Worm (Caenorhabditis elegans) whole organism, L1 larva: ENCODE measurements around the gene oac-30.

Source experiments
- C04F5.9 ChIP-seq: sonication (generic microtip); optimal IDR thresholded peaks from 2 replicates; lab custom pipeline; 2016; ENCODE audit warnings: missing genetic modification characterization, missing compliant biosample characterization
- C34B4.2 ChIP-seq: sonication (generic microtip); optimal IDR thresholded peaks from 2 replicates; lab custom pipeline; 2017; ENCODE audit warnings: mild to moderate bottlenecking, missing genetic modification characterization, missing compliant biosample characterization
- Y116A8C.19 ChIP-seq: sonication (generic microtip); optimal IDR thresholded peaks from 2 replicates; lab custom pipeline; 2016; ENCODE audit warnings: missing compliant biosample characterization, missing genetic modification characterization, borderline replicate concordance
- aly-2 ChIP-seq: fragments of 150-350 bp; optimal IDR thresholded peaks from 2 replicates; lab custom pipeline; 2014; ENCODE audit warnings: missing biosample characterization, missing genetic modification characterization
- ceh-63 ChIP-seq: fragments of 200-800 bp; sonication (Bioruptor generic); optimal IDR thresholded peaks from 2 replicates; lab custom pipeline; 2018; ENCODE audit warnings: mild to moderate bottlenecking, missing genetic modification characterization, missing compliant biosample characterization
- ceh-82 ChIP-seq, 3 experiments: fragments of 150-350 bp in 1 of 3; sonication (generic microtip) in 2 of 3; optimal IDR thresholded peaks; 2 replicates each; lab custom pipeline; 2014 to 2017; ENCODE audit warnings: missing biosample characterization in 3 of 3, missing genetic modification characterization in 3 of 3
- ceh-88 ChIP-seq: fragments of 200-800 bp; sonication (Bioruptor generic); IDR thresholded peaks from 2 replicates; pipeline ENCODE4 v1.3.6; 2022; ENCODE audit warnings: missing genetic modification characterization, missing compliant biosample characterization
- dpl-1 ChIP-seq, 3 experiments: fragments of 150-350 bp in 2 of 3; sonication (generic microtip) in 1 of 3; optimal IDR thresholded peaks; 2 replicates each; lab custom pipeline; 2014 to 2017; ENCODE audit warnings: missing biosample characterization in 3 of 3, missing genetic modification characterization in 3 of 3, missing genetic modification reagents in 3 of 3
- egl-27 ChIP-seq, 2 experiments: fragments of 150-350 bp in 1 of 2; sonication (generic microtip); optimal IDR thresholded peaks; 3 replicates each; lab custom pipeline; 2017 to 2018; ENCODE audit warnings: missing biosample characterization in 2 of 2, missing genetic modification characterization in 2 of 2, missing genetic modification reagents in 2 of 2
- elt-2 ChIP-seq: sonication (generic microtip); optimal IDR thresholded peaks from 2 replicates; lab custom pipeline; 2016; ENCODE audit warnings: missing genetic modification characterization, mild to moderate bottlenecking, inconsistent platforms, missing compliant biosample characterization, missing genetic modification reagents
- elt-3 ChIP-seq, 6 experiments: fragments of 150-350 bp in 1 of 6; sonication (generic microtip); optimal IDR thresholded peaks; 2 replicates each; lab custom pipeline; 2017 to 2018; ENCODE audit warnings: missing biosample characterization in 6 of 6, missing genetic modification characterization in 6 of 6, inconsistent platforms in 1 of 6
- ets-5 ChIP-seq: fragments of 200-800 bp; sonication (Bioruptor generic); IDR thresholded peaks from 2 replicates; pipeline ENCODE4 v1.3.6; 2022; ENCODE audit warnings: missing genetic modification characterization, missing compliant biosample characterization
- fkh-4 ChIP-seq: sonication (generic microtip); optimal IDR thresholded peaks from 2 replicates; lab custom pipeline; 2016; ENCODE audit warnings: missing compliant biosample characterization, missing genetic modification characterization, borderline replicate concordance
- fkh-8 ChIP-seq: sonication (generic microtip); optimal IDR thresholded peaks from 2 replicates; lab custom pipeline; 2016; ENCODE audit warnings: mild to moderate bottlenecking, missing genetic modification characterization, missing compliant biosample characterization
- hlh-17 ChIP-seq: fragments of 200-800 bp; sonication (Bioruptor generic); optimal IDR thresholded peaks from 2 replicates; lab custom pipeline; 2018; ENCODE audit warnings: missing genetic modification characterization, mild to moderate bottlenecking, missing compliant biosample characterization, moderate library complexity, borderline replicate concordance
- hlh-4 ChIP-seq: sonication (generic microtip); optimal IDR thresholded peaks from 2 replicates; lab custom pipeline; 2016; ENCODE audit warnings: mild to moderate bottlenecking, missing genetic modification characterization, missing compliant biosample characterization
- irx-1 ChIP-seq: sonication (generic microtip); optimal IDR thresholded peaks from 2 replicates; lab custom pipeline; 2016; ENCODE audit warnings: missing genetic modification characterization, missing compliant biosample characterization
- isw-1 ChIP-seq: fragments of 200-800 bp; sonication (Bioruptor generic); IDR thresholded peaks from 2 replicates; pipeline ENCODE4 v1.3.6; 2022; ENCODE audit warnings: missing genetic modification characterization, missing compliant biosample characterization
- lin-14 ChIP-seq: fragments of 200-800 bp; sonication (Bioruptor generic); optimal IDR thresholded peaks from 2 replicates; lab custom pipeline; 2018; ENCODE audit warnings: mild to moderate bottlenecking, missing genetic modification characterization, moderate library complexity, missing compliant biosample characterization
- lin-35 ChIP-seq, 2 experiments: fragments of 150-350 bp; optimal IDR thresholded peaks; 2 replicates each; lab custom pipeline; 2014; ENCODE audit warnings: missing biosample characterization in 2 of 2, missing genetic modification characterization in 2 of 2, missing genetic modification reagents in 2 of 2
- lin-39 ChIP-seq: fragments of 150-350 bp; optimal IDR thresholded peaks from 2 replicates; lab custom pipeline; 2014; ENCODE audit warnings: missing biosample characterization, missing genetic modification reagents, missing genetic modification characterization
- lir-3 ChIP-seq: sonication (generic microtip); optimal IDR thresholded peaks from 2 replicates; lab custom pipeline; 2016; ENCODE audit warnings: mild to moderate bottlenecking, missing genetic modification characterization, moderate library complexity, missing compliant biosample characterization; ENCODE audit not compliant: poor library complexity
- lsy-2 ChIP-seq, 2 experiments: fragments of 150-350 bp; optimal IDR thresholded peaks; 2 replicates each; lab custom pipeline; 2014; ENCODE audit warnings: missing biosample characterization in 2 of 2, missing genetic modification characterization in 2 of 2
- mab-9 ChIP-seq: fragments of 200-800 bp; sonication (Bioruptor generic); IDR thresholded peaks from 2 replicates; pipeline ENCODE4 v1.3.6; 2022; ENCODE audit warnings: missing genetic modification reagents, missing genetic modification characterization, missing compliant biosample characterization
- nhr-11 ChIP-seq: fragments of 150-350 bp; optimal IDR thresholded peaks from 2 replicates; lab custom pipeline; 2014; ENCODE audit warnings: missing biosample characterization, missing genetic modification characterization
- nhr-19 ChIP-seq: fragments of 200-800 bp; sonication (Bioruptor generic); conservative IDR thresholded peaks from 2 replicates; pipeline ENCODE4 v1.3.6; 2022; ENCODE audit warnings: missing genetic modification characterization, missing compliant biosample characterization
- nhr-237 ChIP-seq: fragments of 150-350 bp; optimal IDR thresholded peaks from 2 replicates; lab custom pipeline; 2014; ENCODE audit warnings: missing biosample characterization, missing genetic modification characterization
- nhr-47 ChIP-seq: sonication (generic microtip); optimal IDR thresholded peaks from 2 replicates; lab custom pipeline; 2016; ENCODE audit warnings: mild to moderate bottlenecking, missing genetic modification characterization, moderate library complexity, missing compliant biosample characterization
- nhr-77 ChIP-seq: fragments of 150-350 bp; optimal IDR thresholded peaks from 2 replicates; lab custom pipeline; 2014; ENCODE audit warnings: missing biosample characterization, missing genetic modification characterization
- nhr-84 ChIP-seq: sonication (generic microtip); optimal IDR thresholded peaks from 2 replicates; lab custom pipeline; 2017; ENCODE audit warnings: missing biosample characterization, missing genetic modification characterization
- nhr-85 ChIP-seq: sonication (generic microtip); peaks from one replicate; lab custom pipeline; 2016; ENCODE audit warnings: missing genetic modification characterization, inconsistent platforms, missing compliant biosample characterization
- pax-3 ChIP-seq: fragments of 200-800 bp; sonication (Bioruptor generic); optimal IDR thresholded peaks from 2 replicates; lab custom pipeline; 2018; ENCODE audit warnings: mild to moderate bottlenecking, missing genetic modification characterization, moderate library complexity, missing compliant biosample characterization
- rnt-1 ChIP-seq: sonication (generic microtip); optimal IDR thresholded peaks from 2 replicates; lab custom pipeline; 2016; ENCODE audit warnings: mild to moderate bottlenecking, missing genetic modification characterization, moderate library complexity, missing compliant biosample characterization
- sptf-1 ChIP-seq: fragments of 150-350 bp; optimal IDR thresholded peaks from 2 replicates; lab custom pipeline; 2014; ENCODE audit warnings: missing biosample characterization, missing genetic modification characterization
- sup-37 ChIP-seq: fragments of 200-800 bp; sonication (Bioruptor generic); optimal IDR thresholded peaks from 2 replicates; lab custom pipeline; 2018; ENCODE audit warnings: mild to moderate bottlenecking, missing genetic modification characterization, missing compliant biosample characterization
- unc-30 ChIP-seq: sonication (generic microtip); optimal IDR thresholded peaks from 2 replicates; lab custom pipeline; 2017; ENCODE audit warnings: missing biosample characterization, missing genetic modification characterization
- unc-62 ChIP-seq: fragments of 150-350 bp; optimal IDR thresholded peaks from 2 replicates; lab custom pipeline; 2014; ENCODE audit warnings: missing biosample characterization, missing genetic modification reagents, missing genetic modification characterization
- xbp-1 ChIP-seq: sonication (generic microtip); optimal IDR thresholded peaks from 2 replicates; lab custom pipeline; 2016; ENCODE audit warnings: missing genetic modification characterization, missing compliant biosample characterization
- zag-1 ChIP-seq: fragments of 150-350 bp; optimal IDR thresholded peaks from 2 replicates; lab custom pipeline; 2014; ENCODE audit warnings: missing biosample characterization, missing genetic modification characterization
- ztf-11 ChIP-seq, 2 experiments: sonication (generic microtip); optimal IDR thresholded peaks; 2 replicates each; lab custom pipeline; 2016 to 2017; ENCODE audit warnings: missing genetic modification characterization in 2 of 2, missing biosample characterization in 1 of 2, missing compliant biosample characterization in 1 of 2

Gene oac-30

DNA sequence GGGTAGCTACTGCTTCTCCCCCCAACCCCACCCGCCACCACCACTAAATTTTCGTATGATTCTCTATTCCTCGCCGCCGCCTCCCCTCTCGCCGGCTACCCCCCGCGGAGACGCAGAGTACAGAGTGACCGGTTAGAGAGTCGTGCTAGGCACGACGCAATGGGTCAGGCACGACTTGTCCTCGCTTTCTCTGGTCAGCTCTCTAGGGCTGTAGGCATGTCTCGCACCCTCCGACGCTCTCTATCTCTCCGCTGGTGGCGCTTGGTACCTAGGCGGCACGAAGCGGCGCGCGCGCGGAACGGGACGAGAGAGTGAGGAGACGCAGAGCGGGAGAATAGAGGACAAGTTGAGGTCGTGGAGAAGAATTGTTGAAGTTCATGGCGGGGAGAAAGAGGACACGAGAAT lies 19.8 kb downstream of the oac-30 start (continued):
- TF ChIP-seq lir-3 (tag; lab: Kevin White, UChicago) = no peak
- peak in 2 of 3 experiments; percentile 10 to 13 for TF ChIP-seq dpl-1 (GFP tag; optimal IDR thresholded peaks at IDR 0.05; lab: Kevin White, UChicago)
- no peak for TF ChIP-seq ceh-88
- peak in 2 of 3 experiments; percentile 67 to 74 for TF ChIP-seq ceh-82 (tag; optimal IDR thresholded peaks at IDR 0.05; lab: Kevin White, UChicago)
- TF ChIP-seq lin-14 (GFP tag; lab: Kevin White, UChicago) = peak; percentile 91
- TF ChIP-seq ceh-63 = no peak
- no peak for TF ChIP-seq fkh-4 (tag; lab: Kevin White, UChicago)
- no peak for TF ChIP-seq zag-1 (tag; lab: Kevin White, UChicago)
- TF ChIP-seq rnt-1 (tag; lab: Kevin White, UChicago) = peak; percentile 75
- peak; percentile 19 to 64 for TF ChIP-seq egl-27 (tag; optimal IDR thresholded peaks at IDR 0.05; lab: Kevin White, UChicago)
- no peak for TF ChIP-seq ets-5 (GFP tag; lab: Robert Waterston, UW)
- TF ChIP-seq hlh-4 (tag; lab: Kevin White, UChicago) = no peak
- peak; percentile 64 for TF ChIP-seq fkh-8
- no peak for TF ChIP-seq hlh-17
- TF ChIP-seq elt-2 = peak; percentile 79
- TF ChIP-seq lsy-2 (tag; optimal IDR thresholded peaks at IDR 0.05; lab: Kevin White, UChicago) = peak; percentile 58 to 59
- TF ChIP-seq nhr-47 = peak; percentile 82
- no peak for TF ChIP-seq nhr-237 (tag; lab: Kevin White, UChicago)
- peak in 1 of 2 experiments; percentile 57 for TF ChIP-seq ztf-11 (tag; optimal IDR thresholded peaks at IDR 0.05; lab: Kevin White, UChicago)
- TF ChIP-seq nhr-19 (GFP tag; lab: Robert Waterston, UW) = peak; percentile 59
- TF ChIP-seq Y116A8C.19 (tag; lab: Kevin White, UChicago) = no peak
- TF ChIP-seq C34B4.2 (tag; lab: Kevin White, UChicago) = no peak
- TF ChIP-seq elt-3 (tag; optimal IDR thresholded peaks at IDR 0.05; lab: Kevin White, UChicago) = no peak
- peak; percentile 41 for TF ChIP-seq xbp-1
- no peak for TF ChIP-seq nhr-77 (tag; lab: Kevin White, UChicago)
- TF ChIP-seq irx-1 (tag; lab: Kevin White, UChicago) = peak; percentile 26
- TF ChIP-seq aly-2 (tag; lab: Kevin White, UChicago) = no peak
- no peak for TF ChIP-seq sptf-1 (tag; lab: Kevin White, UChicago)
- no peak for TF ChIP-seq nhr-84 (tag; lab: Kevin White, UChicago)
- no peak for TF ChIP-seq lin-39
- TF ChIP-seq, all 84 proteins: peak for 40

DNA sequence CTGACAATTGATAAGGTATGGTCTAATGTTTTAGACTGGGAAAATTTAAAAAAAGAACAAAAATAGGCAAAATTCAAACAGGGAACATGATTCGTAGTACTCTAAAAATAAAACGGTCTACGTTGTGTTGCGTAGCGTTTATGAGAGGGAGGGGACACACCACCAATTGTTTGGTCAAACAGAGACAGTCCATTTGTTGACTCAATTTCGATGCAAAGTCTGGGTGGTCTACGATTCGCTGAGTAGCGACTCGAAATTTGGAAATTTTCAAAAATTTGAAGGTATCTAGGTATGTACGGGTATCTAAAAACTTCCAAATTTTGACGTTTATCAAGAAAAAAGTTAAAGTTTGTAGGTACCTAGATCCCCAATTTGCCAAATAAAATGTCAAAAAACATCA lies 20.9 kb downstream of the oac-30 start:
- TF ChIP-seq nhr-11 (tag; lab: Kevin White, UChicago) (no peak), isw-1 (GFP tag; lab: Robert Waterston, UW) (no peak), unc-62 (GFP tag; lab: Kevin White, UChicago) (no peak), unc-30 (no peak), lin-35 (GFP tag; optimal IDR thresholded peaks at IDR 0.05; lab: Kevin White, UChicago) (no peak), irx-1 (tag; lab: Kevin White, UChicago) (no peak), sup-37 (no peak), fkh-8 (no peak), nhr-85 (peak; percentile 55), pax-3 (no peak), xbp-1 (no peak), lin-14 (GFP tag; lab: Kevin White, UChicago) (peak; percentile 2), C04F5.9 (no peak), mab-9 (GFP tag; lab: Robert Waterston, UW) (no peak), lsy-2 (tag; optimal IDR thresholded peaks at IDR 0.05; lab: Kevin White, UChicago) (no peak)
- TF ChIP-seq, all 84 proteins: peak for 2
